Fruit fly (Drosophila melanogaster): ENCODE data around the gene AANATL2.
A peak's percentile ranks its signal among the peaks of the same experiment; 100 is the strongest.

The AANATL2 gene

DNA sequence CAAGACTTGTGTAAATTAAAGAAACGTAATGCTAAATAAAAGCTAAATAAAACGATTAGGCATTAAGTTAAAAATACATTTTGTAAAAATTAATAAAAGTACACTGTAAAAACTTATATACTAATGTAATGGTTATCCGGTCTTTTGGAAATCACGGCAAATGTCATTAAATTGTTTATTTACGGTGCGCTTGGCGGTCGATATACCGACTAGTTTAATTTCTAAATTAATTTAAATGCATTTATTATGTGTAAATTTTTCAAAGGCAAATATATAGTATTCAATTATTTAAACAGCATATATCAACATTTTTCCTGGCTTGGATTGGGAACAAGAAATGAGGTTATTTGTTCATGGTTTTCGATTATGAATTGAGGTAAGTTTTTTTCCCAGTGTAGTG, 44.8 kb upstream of the AANATL2 start (continued):
- no peak for TF ChIP-seq sima (GFP tag; optimal IDR thresholded peaks at IDR 0.05)
- TF ChIP-seq CG11085 (GFP tag; IDR thresholded peaks at IDR 0.05): no peak
- no peak for TF ChIP-seq Ravus (GFP tag; IDR thresholded peaks at IDR 0.05)
- no peak for TF ChIP-seq CG7556 (GFP tag; optimal IDR thresholded peaks at IDR 0.05)
- no peak for TF ChIP-seq C15 (GFP tag; IDR thresholded peaks at IDR 0.05)
- no peak for TF ChIP-seq CG16815 (GFP tag; optimal IDR thresholded peaks at IDR 0.05)
- no peak for TF ChIP-seq CG7963 (GFP tag; IDR thresholded peaks at IDR 0.05; ENCODE audit: partially characterized antibody)
- TF ChIP-seq CG2712 (tag; optimal IDR thresholded peaks at IDR 0.05): peak; percentile 39
- no peak for TF ChIP-seq CG15479 (GFP tag; optimal IDR thresholded peaks at IDR 0.05)
- no peak for TF ChIP-seq CG3847 (GFP tag; IDR thresholded peaks at IDR 0.05)
- TF ChIP-seq CG11560 (tag; IDR thresholded peaks at IDR 0.05): no peak
- TF ChIP-seq CG10274 (GFP tag; optimal IDR thresholded peaks at IDR 0.05): no peak
- TF ChIP-seq lilli (GFP tag; optimal IDR thresholded peaks at IDR 0.05): no peak
- no peak for TF ChIP-seq Ets97D (GFP tag; optimal IDR thresholded peaks at IDR 0.05)
- TF ChIP-seq CG16813 (GFP tag; IDR thresholded peaks at IDR 0.05; ENCODE audit: partially characterized antibody): no peak
- peak; percentile 12 for TF ChIP-seq CG11504 (tag; optimal IDR thresholded peaks at IDR 0.05)
- no peak for TF ChIP-seq sug (tag; optimal IDR thresholded peaks at IDR 0.05)
- TF ChIP-seq CG1832 (GFP tag; optimal IDR thresholded peaks at IDR 0.05): no peak
- peak; percentile 6 for TF ChIP-seq CG7839 (tag; optimal IDR thresholded peaks at IDR 0.05)
- TF ChIP-seq Drgx (GFP tag; IDR thresholded peaks at IDR 0.05): no peak
- TF ChIP-seq CG9609 (GFP tag; optimal IDR thresholded peaks at IDR 0.05): no peak
- TF ChIP-seq Hand (GFP tag; optimal IDR thresholded peaks at IDR 0.05): no peak
- TF ChIP-seq CG12104 (GFP tag; optimal IDR thresholded peaks at IDR 0.05): no peak
- no peak for TF ChIP-seq hb (GFP tag; IDR thresholded peaks at IDR 0.05; ENCODE audit: partially characterized antibody)
- no peak for TF ChIP-seq sob (GFP tag; IDR thresholded peaks at IDR 0.05)
- no peak for TF ChIP-seq psq (GFP tag; optimal IDR thresholded peaks at IDR 0.05)
- TF ChIP-seq h (optimal IDR thresholded peaks at IDR 0.05): no peak
- no peak for TF ChIP-seq Mes4 (GFP tag; optimal IDR thresholded peaks at IDR 0.05)
- TF ChIP-seq dysf (GFP tag; IDR thresholded peaks at IDR 0.05): no peak

DNA sequence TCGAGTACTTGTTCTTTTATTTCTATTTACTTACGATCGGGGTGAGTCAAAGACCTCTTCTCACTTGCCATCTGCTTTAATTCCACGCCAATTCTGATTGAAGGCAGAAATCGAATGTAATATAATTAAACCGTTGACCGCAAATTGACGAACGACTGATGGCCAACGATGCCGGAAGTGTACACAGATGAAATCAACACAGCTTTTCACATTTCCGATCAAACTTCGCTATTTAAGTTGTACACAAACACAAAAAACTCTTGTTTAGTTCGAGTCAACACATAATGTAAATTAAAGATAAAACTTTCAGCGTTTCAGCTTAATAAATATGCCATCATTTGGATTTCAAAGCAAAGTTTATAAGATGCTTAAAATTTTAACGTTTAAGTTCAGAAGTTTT, 44.1 kb upstream of the AANATL2 start:
- peak; percentile 33; the same call in 1 of the 2 replicates for TF ChIP-seq sob (GFP tag; IDR thresholded peaks at IDR 0.05)
- no peak for TF ChIP-seq Neu2 (GFP tag; optimal IDR thresholded peaks at IDR 0.05; ENCODE audit: borderline replicate concordance)
- TF ChIP-seq CG3281 (GFP tag; optimal IDR thresholded peaks at IDR 0.05): peak; percentile 37
- TF ChIP-seq Mad (GFP tag; optimal IDR thresholded peaks at IDR 0.05): no peak
- TF ChIP-seq jigr1 (GFP tag; IDR thresholded peaks at IDR 0.05): no peak
- no peak for TF ChIP-seq CG12219 (GFP tag; optimal IDR thresholded peaks at IDR 0.05)
- TF ChIP-seq pzg (GFP tag; optimal IDR thresholded peaks at IDR 0.05): no peak
- peak; percentile 7 for TF ChIP-seq sens (GFP tag)
- peak; percentile 5 for TF ChIP-seq lab (GFP tag; optimal IDR thresholded peaks at IDR 0.05)
- TF ChIP-seq Meics (GFP tag; optimal IDR thresholded peaks at IDR 0.05): peak; percentile 1
- no peak for TF ChIP-seq CG8290 (GFP tag; optimal IDR thresholded peaks at IDR 0.05)
- peak in 1 of 2 experiments; percentile 29 for TF ChIP-seq CG8290 (tag; optimal IDR thresholded peaks at IDR 0.05)
- peak; percentile 2 for TF ChIP-seq CG9817 (tag; optimal IDR thresholded peaks at IDR 0.05)
- TF ChIP-seq Awh (GFP tag; IDR thresholded peaks at IDR 0.05): no peak
- TF ChIP-seq esg (GFP tag; conservative IDR thresholded peaks at IDR 0.05): no peak
- TF ChIP-seq CG31388 (GFP tag; optimal IDR thresholded peaks at IDR 0.05): no peak
- no peak for TF ChIP-seq nerfin-1 (tag; optimal IDR thresholded peaks at IDR 0.05)
- peak in 1 of 2 experiments; percentile 2 for TF ChIP-seq Eip74EF (GFP tag; optimal IDR thresholded peaks at IDR 0.05)
- no peak for TF ChIP-seq zf30C (GFP tag; optimal IDR thresholded peaks at IDR 0.05)
- TF ChIP-seq Fer1 (GFP tag; optimal IDR thresholded peaks at IDR 0.05): no peak
- peak; percentile 10 for TF ChIP-seq CG15269 (tag; optimal IDR thresholded peaks at IDR 0.05)
- peak; percentile 15 for TF ChIP-seq CG15514 (GFP tag; optimal IDR thresholded peaks at IDR 0.05)
- TF ChIP-seq fd3F (GFP tag; optimal IDR thresholded peaks at IDR 0.05): peak; percentile 56
- no peak for TF ChIP-seq ERR (GFP tag; optimal IDR thresholded peaks at IDR 0.05)
- no peak for TF ChIP-seq slbo (GFP tag; IDR thresholded peaks at IDR 0.05)

Measured in whole organism, embryonic.